Fruit fly (Drosophila melanogaster): ENCODE measurements around the gene ldbr.

DNA sequence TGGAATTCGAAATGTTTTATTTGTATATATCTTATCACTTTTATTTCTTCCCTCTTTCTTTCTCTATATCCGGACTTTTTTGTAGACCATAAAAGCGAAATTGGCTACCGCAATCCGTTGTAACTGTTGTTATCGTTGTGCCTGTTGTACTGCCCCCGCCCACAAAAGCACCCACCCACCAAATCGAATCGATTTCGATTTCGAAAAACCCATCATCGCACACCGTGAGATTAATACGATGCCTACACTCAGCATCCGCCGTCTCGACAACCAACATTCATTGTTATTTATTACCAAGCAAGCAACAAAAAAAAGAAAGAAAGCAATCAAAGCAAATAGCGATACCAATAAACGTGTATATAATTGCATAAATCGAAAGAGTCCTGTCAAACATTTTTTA, 13.4 kb upstream of the ldbr start:
- TF ChIP-seq foxo (GFP tag; optimal IDR thresholded peaks at IDR 0.05) (no peak), N (GFP tag; optimal IDR thresholded peaks at IDR 0.05) (no peak), Abd-B (GFP tag; optimal IDR thresholded peaks at IDR 0.05) (no peak), h (GFP tag; optimal IDR thresholded peaks at IDR 0.05) (no peak), Dfd (GFP tag; optimal IDR thresholded peaks at IDR 0.05) (no peak)

Measured in whole organism, wandering third instar larva.